Worm (Caenorhabditis elegans) whole organism, late embryonic: ENCODE results near the gene ceh-43.

Experiments
- C38D4.7 ChIP-seq: fragments of 200-800 bp; sonication (Bioruptor generic); optimal IDR thresholded peaks from 2 replicates; lab custom pipeline; 2018; ENCODE audit warnings: mild to moderate bottlenecking, missing genetic modification characterization, moderate library complexity, missing compliant biosample characterization
- F13H6.1 ChIP-seq: sonication (generic microtip); optimal IDR thresholded peaks from 2 replicates; lab custom pipeline; 2016; ENCODE audit warnings: missing genetic modification characterization, missing compliant biosample characterization
- K02D7.2 ChIP-seq: sonication (generic microtip); optimal IDR thresholded peaks from 2 replicates; lab custom pipeline; 2017; ENCODE audit warnings: mild to moderate bottlenecking, missing genetic modification characterization, missing compliant biosample characterization
- K09A11.1 ChIP-seq: sonication (generic microtip); optimal IDR thresholded peaks from 2 replicates; lab custom pipeline; 2017; ENCODE audit warnings: antibody characterized with exemption, mild to moderate bottlenecking, missing genetic modification characterization, missing compliant biosample characterization; ENCODE audit not compliant: insufficient read depth
- Y22D7AL.16 ChIP-seq: sonication (generic microtip); optimal IDR thresholded peaks from 2 replicates; lab custom pipeline; 2016; ENCODE audit warnings: missing genetic modification characterization, missing compliant biosample characterization
- ama-1 ChIP-seq: fragments of 150-350 bp; optimal IDR thresholded peaks from 2 replicates; lab custom pipeline; 2014
- ceh-14 ChIP-seq: sonication (generic microtip); optimal IDR thresholded peaks from 2 replicates; lab custom pipeline; 2016; ENCODE audit warnings: missing genotype, missing genetic modification characterization, missing compliant biosample characterization
- ceh-18 ChIP-seq: sonication (generic microtip); optimal IDR thresholded peaks from 2 replicates; lab custom pipeline; 2016; ENCODE audit warnings: missing genetic modification characterization, missing compliant biosample characterization
- ceh-2 ChIP-seq: sonication (generic microtip); optimal IDR thresholded peaks from 2 replicates; lab custom pipeline; 2016; ENCODE audit warnings: missing genotype, missing genetic modification characterization, missing compliant biosample characterization
- ceh-30 ChIP-seq: fragments of 150-350 bp; optimal IDR thresholded peaks from 2 replicates; lab custom pipeline; 2014; ENCODE audit warnings: missing biosample characterization, missing genetic modification characterization
- ceh-31 ChIP-seq: sonication (generic microtip); optimal IDR thresholded peaks from 2 replicates; lab custom pipeline; 2016; ENCODE audit warnings: missing genetic modification characterization, missing compliant biosample characterization
- ceh-34 ChIP-seq: sonication (generic microtip); optimal IDR thresholded peaks from 2 replicates; lab custom pipeline; 2016; ENCODE audit warnings: mild to moderate bottlenecking, missing genetic modification characterization, missing compliant biosample characterization
- ceh-6 ChIP-seq: fragments of 200-800 bp; sonication (Bioruptor generic); optimal IDR thresholded peaks from 2 replicates; lab custom pipeline; 2018; ENCODE audit warnings: mild to moderate bottlenecking, missing genetic modification characterization, missing compliant biosample characterization
- che-1 ChIP-seq: sonication (generic microtip); optimal IDR thresholded peaks from 2 replicates; lab custom pipeline; 2016; ENCODE audit warnings: mild to moderate bottlenecking, missing genetic modification characterization, missing compliant biosample characterization
- dmd-4 ChIP-seq: sonication (generic microtip); optimal IDR thresholded peaks from 2 replicates; lab custom pipeline; 2016; ENCODE audit warnings: borderline replicate concordance, missing genetic modification characterization, missing compliant biosample characterization
- elt-2 ChIP-seq: sonication (generic microtip); optimal IDR thresholded peaks from 2 replicates; lab custom pipeline; 2016; ENCODE audit warnings: missing genetic modification reagents, missing genetic modification characterization, missing compliant biosample characterization
- ets-4 ChIP-seq: sonication (generic microtip); optimal IDR thresholded peaks from 2 replicates; lab custom pipeline; 2016; ENCODE audit warnings: missing genetic modification characterization, missing compliant biosample characterization
- eyg-1 ChIP-seq: sonication (generic microtip); optimal IDR thresholded peaks from 2 replicates; lab custom pipeline; 2016; ENCODE audit warnings: missing genotype, missing genetic modification characterization, missing compliant biosample characterization
- fax-1 ChIP-seq: sonication (generic microtip); optimal IDR thresholded peaks from 2 replicates; lab custom pipeline; 2016; ENCODE audit warnings: missing genotype, missing genetic modification characterization, missing compliant biosample characterization
- fkh-6 ChIP-seq: sonication (generic microtip); optimal IDR thresholded peaks from 2 replicates; lab custom pipeline; 2016; ENCODE audit warnings: missing genetic modification characterization, missing compliant biosample characterization
- hlh-15 ChIP-seq: sonication (generic microtip); optimal IDR thresholded peaks from 2 replicates; lab custom pipeline; 2016; ENCODE audit warnings: missing genetic modification characterization, missing compliant biosample characterization
- hlh-30 ChIP-seq: sonication (generic microtip); optimal IDR thresholded peaks from 2 replicates; lab custom pipeline; 2017; ENCODE audit warnings: antibody characterized with exemption, missing genetic modification characterization, missing compliant biosample characterization; ENCODE audit not compliant: insufficient read depth
- hlh-6 ChIP-seq: sonication (generic microtip); optimal IDR thresholded peaks from 2 replicates; lab custom pipeline; 2016; ENCODE audit warnings: missing genotype, missing genetic modification characterization, missing compliant biosample characterization
- madf-2 ChIP-seq: sonication (generic microtip); optimal IDR thresholded peaks from 2 replicates; lab custom pipeline; 2017; ENCODE audit warnings: missing genetic modification characterization, missing compliant biosample characterization
- npax-4 ChIP-seq: sonication (generic microtip); optimal IDR thresholded peaks from 2 replicates; lab custom pipeline; 2016; ENCODE audit warnings: missing genetic modification characterization, missing compliant biosample characterization
- pax-1 ChIP-seq: fragments of 150-350 bp; optimal IDR thresholded peaks from 2 replicates; lab custom pipeline; 2014; ENCODE audit warnings: missing biosample characterization, missing genetic modification characterization
- pros-1 ChIP-seq: fragments of 150-350 bp; optimal IDR thresholded peaks from 2 replicates; lab custom pipeline; 2014; ENCODE audit warnings: missing biosample characterization, missing genetic modification reagents, missing genetic modification characterization
- sdc-2 ChIP-seq: sonication (generic microtip); optimal IDR thresholded peaks from 2 replicates; lab custom pipeline; 2016; ENCODE audit warnings: missing genotype, missing genetic modification characterization, missing compliant biosample characterization
- sox-2 ChIP-seq: fragments of 200-800 bp; sonication (Bioruptor generic); IDR thresholded peaks from 2 replicates; pipeline ENCODE4 v1.3.6; 2022; ENCODE audit warnings: missing genetic modification reagents, missing genetic modification characterization, missing compliant biosample characterization
- tbx-2 ChIP-seq: sonication (generic microtip); optimal IDR thresholded peaks from 2 replicates; lab custom pipeline; 2016; ENCODE audit warnings: missing genetic modification characterization, missing compliant biosample characterization
- tbx-7 ChIP-seq: sonication (generic microtip); optimal IDR thresholded peaks from 2 replicates; lab custom pipeline; 2016; ENCODE audit warnings: missing genotype, missing genetic modification characterization, missing compliant biosample characterization
- unc-55 ChIP-seq: sonication (generic microtip); optimal IDR thresholded peaks from 2 replicates; lab custom pipeline; 2017; ENCODE audit warnings: missing biosample characterization, missing genetic modification reagents, missing genetic modification characterization
- unc-86 ChIP-seq: sonication (generic microtip); optimal IDR thresholded peaks from 2 replicates; lab custom pipeline; 2016; ENCODE audit warnings: missing genetic modification characterization, missing compliant biosample characterization

The ceh-43 gene

ce11 chrIII:4413099-4413498, 36.6 kb downstream of the ceh-43 start, which contains the start of gene mpc-1:
Gene mpc-1 (plus strand): TSS chrIII:4413457.
- TF ChIP-seq elt-2 (tag; lab: Kevin White, UChicago) (peak; percentile 90), unc-86 (tag; lab: Kevin White, UChicago) (no peak)
- TF ChIP-seq, all 69 proteins: peak for 1

ce11 chrIII:4412108-4413009, 37.4 kb downstream of the ceh-43 start:
- no peak for TF ChIP-seq npax-4 (tag; lab: Kevin White, UChicago)

- TF ChIP-seq unc-55 (GFP tag; lab: Kevin White, UChicago) (no peak), sdc-2 (tag; lab: Kevin White, UChicago) (no peak), che-1 (tag; lab: Kevin White, UChicago) (no peak), ceh-14 (tag; lab: Kevin White, UChicago) (no peak), hlh-30 (tag; lab: Kevin White, UChicago) (no peak), ceh-30 (tag; lab: Kevin White, UChicago) (no peak), npax-4 (tag; lab: Kevin White, UChicago) (no peak), dmd-4 (no peak), ceh-18 (tag; lab: Kevin White, UChicago) (no peak), ceh-31 (tag; lab: Kevin White, UChicago) (no peak), tbx-2 (tag; lab: Kevin White, UChicago) (no peak), pax-1 (no peak), hlh-15 (tag; lab: Kevin White, UChicago) (no peak), eyg-1 (no peak), madf-2 (no peak), hlh-6 (no peak), ceh-34 (tag; lab: Kevin White, UChicago) (no peak)
Observed at ce11 chrIII:4408251-4408650, 41.5 kb downstream of the ceh-43 start, which contains the start of gene gpch-1. Gene gpch-1 (plus strand): TSS chrIII:4408551.

ce11 chrIII:4407144-4407543, 42.6 kb downstream of the ceh-43 start, which contains the start of gene prdx-3:
Gene prdx-3 (plus strand): TSS chrIII:4407444.
- TF ChIP-seq C38D4.7 (GFP tag; lab: Kevin White, UChicago) (no peak), F13H6.1 (tag; lab: Kevin White, UChicago) (no peak), Y22D7AL.16 (tag; lab: Kevin White, UChicago) (no peak), madf-2 (no peak), ceh-2 (tag; lab: Kevin White, UChicago) (no peak), ets-4 (no peak), fax-1 (tag; lab: Kevin White, UChicago) (no peak), pros-1 (tag; lab: Kevin White, UChicago) (no peak), hlh-15 (tag; lab: Kevin White, UChicago) (no peak), elt-2 (tag; lab: Kevin White, UChicago) (no peak)

ce11 chrIII:4405986-4406385, 43.8 kb downstream of the ceh-43 start, which contains the start of gene rnp-4:
Gene rnp-4 (plus strand): TSS chrIII:4406286.
- TF ChIP-seq ceh-30 (tag; lab: Kevin White, UChicago): no peak
- TF ChIP-seq fkh-6: no peak
- no peak for TF ChIP-seq K09A11.1 (tag; lab: Kevin White, UChicago)
- no peak for TF ChIP-seq tbx-2 (tag; lab: Kevin White, UChicago)
- TF ChIP-seq sox-2 (GFP tag; lab: Robert Waterston, UW): no peak
- TF ChIP-seq ceh-6: no peak
- TF ChIP-seq ama-1: no peak
- TF ChIP-seq elt-2 (tag; lab: Kevin White, UChicago): no peak
- no peak for TF ChIP-seq ceh-2 (tag; lab: Kevin White, UChicago)
- TF ChIP-seq K02D7.2 (tag; lab: Kevin White, UChicago): no peak
- TF ChIP-seq tbx-7 (tag; lab: Kevin White, UChicago): no peak
